Worm (Caenorhabditis elegans) whole organism, L2 larva: ENCODE measurements around the gene rep-1.

Source experiments
- ZK546.5 ChIP-seq: sonication (generic microtip); optimal IDR thresholded peaks from 2 replicates; lab custom pipeline; 2017; ENCODE audit warnings: missing biosample characterization, missing genetic modification characterization
- blmp-1 ChIP-seq: sonication (generic microtip); optimal IDR thresholded peaks from 2 replicates; lab custom pipeline; 2017; ENCODE audit warnings: missing genetic modification characterization, mild to moderate bottlenecking, missing compliant biosample characterization, antibody characterized with exemption, moderate library complexity; ENCODE audit not compliant: insufficient read depth
- ceh-16 ChIP-seq: fragments of 150-350 bp; optimal IDR thresholded peaks from 2 replicates; lab custom pipeline; 2014; ENCODE audit warnings: missing biosample characterization, missing genetic modification characterization
- elt-3 ChIP-seq: sonication (generic microtip); optimal IDR thresholded peaks from 2 replicates; lab custom pipeline; 2017; ENCODE audit warnings: missing biosample characterization, missing genetic modification characterization
- lin-11 ChIP-seq: fragments of 150-350 bp; sonication (generic microtip); optimal IDR thresholded peaks from 2 replicates; lab custom pipeline; 2014; ENCODE audit warnings: missing biosample characterization, missing genetic modification characterization, inconsistent platforms, mixed read lengths
- mbf-1 ChIP-seq: sonication (generic microtip); optimal IDR thresholded peaks from 2 replicates; lab custom pipeline; 2017; ENCODE audit warnings: missing biosample characterization, missing genetic modification characterization
- nhr-23 ChIP-seq: fragments of 150-350 bp; optimal IDR thresholded peaks from 2 replicates; lab custom pipeline; 2014; ENCODE audit warnings: missing biosample characterization, missing genetic modification reagents, missing genetic modification characterization
- skn-1 ChIP-seq: sonication (generic microtip); optimal IDR thresholded peaks from 2 replicates; lab custom pipeline; 2017; ENCODE audit warnings: missing biosample characterization, missing genetic modification characterization
- unc-62 ChIP-seq: fragments of 150-350 bp; optimal IDR thresholded peaks from 2 replicates; lab custom pipeline; 2014; ENCODE audit warnings: missing biosample characterization, missing genetic modification reagents, missing genetic modification characterization

- no peak for TF ChIP-seq elt-3 (tag; lab: Kevin White, UChicago)
- TF ChIP-seq nhr-23, result no peak
- TF ChIP-seq skn-1 (tag; lab: Kevin White, UChicago), result no peak
- TF ChIP-seq lin-11 (tag; lab: Kevin White, UChicago), result no peak
- TF ChIP-seq ZK546.5 (tag; lab: Kevin White, UChicago), result no peak
- no peak for TF ChIP-seq ceh-16 (tag; lab: Kevin White, UChicago)
- TF ChIP-seq blmp-1, result no peak
- TF ChIP-seq mbf-1 (tag; lab: Kevin White, UChicago), result no peak
- no peak for TF ChIP-seq unc-62 (GFP tag; lab: Kevin White, UChicago)
Measured at ce11 chrIII:1598927-1599326, 28.8 kb downstream of the rep-1 start.
